Worm (Caenorhabditis elegans) whole organism, dauer: ENCODE results near the gene col-187.
"Not testable (repeated sequence)": the region's sequence is repeated elsewhere in the genome, so short reads cannot be mapped to it uniquely, and the experiment has no call there.

Experiments used
- unc-62 ChIP-seq: sonication (generic microtip); optimal IDR thresholded peaks from 2 replicates; lab custom pipeline; 2017; ENCODE audit warnings: missing biosample characterization, missing genetic modification reagents, missing genetic modification characterization

Gene col-187

DNA sequence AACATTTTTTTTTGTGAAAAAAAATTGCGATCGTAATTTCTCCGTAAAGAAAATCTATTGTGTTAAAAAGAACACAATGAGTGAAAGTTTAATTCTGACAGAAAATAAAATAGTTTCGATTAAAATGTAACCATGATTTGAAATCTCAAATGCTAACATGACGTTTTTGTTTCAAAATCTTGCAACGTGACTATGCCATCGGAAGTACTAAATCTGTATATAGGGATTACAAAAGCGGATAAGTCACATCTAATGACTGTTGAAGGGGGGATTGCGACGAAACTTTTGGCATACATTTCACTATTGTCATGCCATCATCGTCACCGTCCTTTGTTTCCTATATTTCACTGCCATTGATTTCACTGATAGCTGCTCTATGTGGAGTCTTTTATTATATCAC, at the start of gene col-187:
TSS of gene col-187 (plus strand) at position 301 of the 400 bp plus-strand sequence.
- no peak for TF ChIP-seq unc-62 (GFP tag; lab: Kevin White, UChicago)

DNA sequence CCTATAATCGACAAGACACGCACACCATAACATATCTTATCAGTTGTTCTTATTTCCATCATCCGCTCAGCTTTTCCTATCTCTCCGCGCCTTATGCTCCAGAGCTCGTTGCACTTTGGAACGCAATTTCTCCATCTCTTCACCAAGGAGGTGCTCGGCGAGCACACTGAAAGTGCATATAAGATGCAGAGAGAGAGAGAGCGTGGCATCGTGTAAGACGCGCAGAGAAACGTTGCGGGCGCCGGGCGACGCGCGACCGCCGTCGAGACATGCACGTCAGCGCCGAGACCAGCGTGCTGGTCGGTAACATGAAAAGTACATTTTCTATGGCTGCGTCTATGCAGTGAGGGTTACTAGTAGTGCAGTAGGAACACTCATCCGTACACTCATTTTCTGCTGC, 48.1 kb upstream of the col-187 start:
- no peak for TF ChIP-seq unc-62 (GFP tag; lab: Kevin White, UChicago)

DNA sequence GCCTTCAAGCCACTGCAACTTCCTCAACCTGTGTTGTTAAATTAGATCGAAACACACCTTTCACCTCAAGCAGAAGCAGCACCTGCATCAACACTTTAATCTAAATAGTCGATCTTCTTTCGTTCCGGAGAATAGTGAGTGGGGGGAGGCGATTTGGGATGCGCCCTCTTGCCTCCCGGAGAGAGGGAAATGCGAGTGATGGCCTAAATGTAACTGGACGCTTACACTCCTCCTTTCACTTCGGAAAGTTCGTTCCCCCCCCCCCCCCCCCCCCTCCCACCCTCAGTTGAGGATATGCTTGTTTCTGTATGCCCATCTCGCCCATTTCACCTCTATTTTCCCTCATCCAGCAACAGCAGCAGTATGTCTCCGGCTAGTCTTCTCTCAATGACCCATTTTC, 43.7 kb upstream of the col-187 start:
- no peak for TF ChIP-seq unc-62 (GFP tag; lab: Kevin White, UChicago)

DNA sequence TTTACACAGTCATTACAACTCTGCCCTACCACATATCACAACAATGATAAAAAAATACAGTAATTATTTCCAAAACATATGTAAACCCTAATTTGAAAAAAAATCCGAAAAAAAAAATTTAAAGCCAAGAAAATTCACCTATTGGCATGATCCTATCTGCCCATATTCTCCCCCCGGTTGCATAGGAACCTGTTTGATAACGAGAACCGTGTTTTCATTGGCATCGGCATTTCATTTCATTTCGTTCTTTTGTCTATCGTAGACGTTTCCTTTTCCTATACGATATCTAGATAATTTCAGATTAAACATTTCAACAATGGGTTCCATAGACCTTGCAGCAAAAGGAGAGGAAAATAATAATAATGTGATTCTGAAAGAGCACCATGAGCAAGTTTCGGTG, 42.2 kb upstream of the col-187 start, which contains the start of gene mboa-1:
TSS of gene mboa-1 (plus strand) at position 301 of the 400 bp plus-strand sequence.
- TF ChIP-seq unc-62 (GFP tag; lab: Kevin White, UChicago) = no peak

DNA sequence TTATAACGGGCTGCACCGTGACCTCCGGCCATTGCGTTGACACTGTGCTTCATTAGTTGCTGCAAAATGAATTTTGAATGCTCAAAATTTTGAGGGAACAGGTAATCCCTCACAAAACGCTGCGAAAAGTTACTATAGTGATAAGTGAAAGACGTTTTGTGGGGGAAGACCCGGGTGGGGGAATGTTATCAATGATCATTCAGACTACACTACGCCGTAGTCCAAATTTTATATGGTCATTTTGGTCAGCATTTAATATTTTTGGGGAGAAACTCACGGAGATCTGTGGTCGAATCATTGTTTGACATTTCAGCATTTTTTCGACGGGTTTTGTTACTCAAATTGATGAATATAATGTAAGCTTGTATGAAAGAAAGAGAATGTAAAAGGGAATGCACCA, 33.5 kb upstream of the col-187 start:
- TF ChIP-seq unc-62 (GFP tag; lab: Kevin White, UChicago) = no peak

DNA sequence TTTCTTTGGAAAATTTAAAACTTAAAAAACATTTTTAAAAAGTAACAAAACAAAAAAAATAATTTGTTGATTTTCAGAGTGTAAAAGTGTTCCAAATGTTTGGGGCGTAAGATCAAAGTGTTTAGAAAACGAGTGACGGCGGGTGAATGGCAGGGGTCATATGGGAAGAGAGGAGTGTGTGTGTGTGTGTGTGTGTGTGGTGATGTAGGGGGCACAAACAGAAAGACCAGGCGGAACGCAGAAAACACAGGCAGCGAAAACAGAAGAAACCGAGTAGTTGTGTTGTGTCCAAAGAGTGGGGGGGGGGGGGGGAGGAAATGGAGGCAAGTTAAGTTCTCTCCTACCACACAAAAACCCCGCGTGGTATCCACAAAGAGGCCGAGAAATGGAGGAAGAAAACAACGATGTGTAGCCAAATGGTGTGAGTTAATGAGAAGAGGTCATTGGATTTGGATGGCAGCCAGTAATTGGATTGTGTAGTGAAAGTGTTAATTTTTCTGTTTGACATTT, 32.4 kb upstream of the col-187 start, which contains the start of gene B0395.3:
TSS of gene B0395.3 (minus strand) at position 51 of the 510 bp plus-strand sequence.
- TF ChIP-seq unc-62 (GFP tag; lab: Kevin White, UChicago) = no peak

DNA sequence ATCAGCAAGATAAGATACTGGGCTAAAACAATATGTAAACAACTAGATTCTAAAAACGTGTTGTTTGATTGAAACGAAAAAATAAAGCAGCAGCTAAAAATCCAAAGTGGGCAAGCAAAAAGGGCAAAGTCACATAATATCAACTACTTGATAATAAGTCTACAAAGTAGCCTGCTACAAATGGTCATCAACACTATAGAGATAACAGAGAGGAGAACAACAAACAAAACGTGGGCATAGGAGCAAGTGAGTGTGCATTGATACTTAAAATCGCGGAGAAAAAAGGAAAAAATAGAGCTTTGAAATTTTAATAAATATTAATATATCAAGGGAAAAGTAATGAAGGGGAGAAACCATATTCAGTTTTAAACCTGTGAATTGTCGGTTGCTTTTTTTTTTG, 30.9 kb upstream of the col-187 start:
- TF ChIP-seq unc-62 (GFP tag; lab: Kevin White, UChicago) = no peak

DNA sequence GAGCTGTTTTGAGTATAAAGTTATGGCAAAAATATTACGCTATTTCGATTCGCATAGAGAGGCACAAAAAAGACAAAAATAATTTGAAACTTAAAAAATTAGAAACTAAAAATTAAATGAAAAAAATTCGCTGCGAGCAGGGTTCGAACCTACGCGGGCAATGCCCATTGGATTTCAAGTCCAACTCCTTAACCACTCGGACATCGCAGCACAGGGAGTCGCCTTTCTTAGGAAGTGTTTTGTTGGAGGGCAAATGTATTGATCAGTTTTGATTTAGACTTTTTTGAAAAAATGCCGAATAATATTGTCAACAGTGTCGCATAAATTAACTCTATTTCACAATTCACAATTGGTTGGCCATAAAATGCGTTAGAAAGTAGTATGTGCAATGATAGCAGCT, 30.2 kb upstream of the col-187 start:
- TF ChIP-seq unc-62 (GFP tag; lab: Kevin White, UChicago) = no peak

DNA sequence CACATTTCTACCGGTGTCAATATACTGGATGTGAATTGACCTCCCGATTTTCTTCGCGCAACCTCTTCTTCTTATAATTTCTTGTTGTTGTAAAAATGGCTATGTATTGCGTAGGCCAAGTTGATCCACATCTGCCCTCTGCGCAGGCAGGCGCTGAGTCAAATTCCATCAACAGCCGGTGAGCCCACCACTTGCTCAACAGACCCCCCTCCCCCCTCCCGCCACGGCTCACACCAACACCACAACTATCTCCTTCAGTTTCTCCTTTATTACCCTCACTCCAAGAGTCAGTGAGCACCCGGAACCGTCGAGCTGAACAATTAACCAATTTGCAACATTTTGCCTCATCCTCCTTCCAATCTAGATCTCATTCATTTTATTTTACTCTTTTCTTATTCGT, 28.4 kb upstream of the col-187 start:
- TF ChIP-seq unc-62 (GFP tag; lab: Kevin White, UChicago) = no peak

DNA sequence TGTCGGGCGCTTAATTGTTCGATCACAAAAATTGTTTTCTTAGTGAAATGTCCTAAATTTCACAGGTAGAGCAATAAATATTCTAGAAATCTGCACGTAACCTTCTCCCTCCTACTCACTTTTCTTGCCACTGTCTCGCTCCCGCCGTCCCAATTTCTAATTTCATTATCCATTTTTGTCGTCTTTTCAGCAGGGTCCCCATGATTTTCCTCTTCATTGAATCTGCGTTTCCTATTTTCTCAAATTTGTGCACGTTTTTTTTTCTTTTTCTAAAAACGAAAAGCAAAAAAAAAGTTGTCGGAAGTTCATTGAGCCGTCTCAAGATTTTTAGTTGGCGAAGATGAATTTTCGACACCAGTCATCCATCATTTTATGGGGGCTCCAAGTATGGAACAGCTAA, 26.3 kb upstream of the col-187 start:
- TF ChIP-seq unc-62 (GFP tag; lab: Kevin White, UChicago) = no peak

DNA sequence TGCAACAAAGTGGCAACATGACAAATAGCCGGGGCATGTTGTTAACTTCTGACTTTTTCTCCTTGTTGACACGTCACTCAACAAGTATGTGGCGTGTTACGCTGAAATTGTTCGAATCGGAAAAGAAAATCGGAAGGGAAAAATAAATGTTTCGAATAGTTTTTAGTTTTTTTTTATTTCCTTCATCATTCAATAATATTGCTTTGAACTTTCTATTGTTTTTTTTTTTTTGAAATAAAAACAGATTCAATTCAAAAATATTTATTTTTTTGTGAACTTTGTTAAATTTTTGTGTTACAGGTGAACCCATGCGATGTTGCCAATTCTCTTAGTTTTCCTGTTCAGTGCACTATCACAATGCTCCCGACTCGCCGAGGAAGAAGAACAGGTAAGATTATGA, 23.1 kb upstream of the col-187 start, which contains the start of gene cpd-2:
TSS of gene cpd-2 (plus strand) at position 301 of the 400 bp plus-strand sequence.
- TF ChIP-seq unc-62 (GFP tag; lab: Kevin White, UChicago) = no peak

DNA sequence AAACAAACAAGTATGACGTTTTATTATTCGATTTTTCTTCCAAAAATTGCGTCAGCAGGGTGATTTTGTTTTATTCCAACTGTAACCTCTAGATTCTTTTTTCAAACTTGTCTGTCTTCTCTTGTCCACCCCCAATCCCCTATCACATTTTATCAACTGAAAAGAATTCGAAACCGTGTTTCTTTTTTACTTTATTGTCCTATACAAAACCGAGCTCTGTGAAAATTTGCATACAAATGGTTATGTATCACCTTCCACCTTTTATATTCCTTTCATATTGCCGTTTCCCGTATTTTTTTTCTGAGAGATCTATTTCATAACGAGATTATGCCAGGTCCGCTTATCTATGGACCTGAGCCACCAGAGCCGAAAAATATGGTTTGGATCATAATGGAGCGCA, 17.4 kb upstream of the col-187 start, which contains the start of gene T27A8.7:
TSS of gene T27A8.7 (plus strand) at position 301 of the 400 bp plus-strand sequence.
- no peak for TF ChIP-seq unc-62 (GFP tag; lab: Kevin White, UChicago)

DNA sequence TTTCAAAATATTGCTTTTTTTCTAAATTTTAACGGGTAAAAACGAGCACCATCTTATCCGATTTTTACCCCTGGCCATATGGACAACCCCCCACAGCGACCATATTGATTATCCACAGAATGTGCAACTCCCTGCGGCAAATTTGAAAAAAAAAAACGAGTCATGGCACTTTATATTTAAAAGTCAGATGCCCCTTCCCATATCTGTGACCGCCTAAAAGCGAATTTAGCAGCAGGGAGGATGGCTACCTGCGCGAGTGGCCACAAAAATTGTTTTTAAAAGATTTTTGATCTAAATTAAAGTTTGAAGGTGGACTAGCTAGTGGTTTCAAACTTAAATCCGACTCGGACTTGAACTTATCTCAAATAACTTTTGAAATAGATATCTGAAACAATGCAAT, 16.3 kb upstream of the col-187 start:
- peak; percentile 45 for TF ChIP-seq unc-62 (GFP tag; lab: Kevin White, UChicago)

DNA sequence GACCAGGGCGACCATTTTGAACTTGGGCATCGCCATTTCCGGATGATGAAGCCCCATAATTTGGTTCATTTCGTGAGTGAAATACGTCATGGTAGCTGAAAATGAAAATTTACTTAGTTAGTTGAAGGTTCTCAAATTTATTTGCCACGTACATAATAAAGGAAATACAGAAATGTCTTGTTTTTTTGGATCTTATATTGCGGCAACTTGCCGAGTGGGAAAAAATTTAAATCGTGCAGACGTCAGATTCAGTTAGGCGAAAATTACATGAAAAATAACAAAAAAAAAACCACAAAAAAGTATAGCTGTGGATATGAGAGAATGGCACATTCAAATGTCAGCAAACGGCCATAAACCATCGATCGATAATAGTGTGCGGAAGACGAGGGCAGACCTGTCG, 13.8 kb upstream of the col-187 start, which contains the start of gene T27A8.2:
TSS of gene T27A8.2 (minus strand) at position 101 of the 400 bp plus-strand sequence.
- no peak for TF ChIP-seq unc-62 (GFP tag; lab: Kevin White, UChicago)

DNA sequence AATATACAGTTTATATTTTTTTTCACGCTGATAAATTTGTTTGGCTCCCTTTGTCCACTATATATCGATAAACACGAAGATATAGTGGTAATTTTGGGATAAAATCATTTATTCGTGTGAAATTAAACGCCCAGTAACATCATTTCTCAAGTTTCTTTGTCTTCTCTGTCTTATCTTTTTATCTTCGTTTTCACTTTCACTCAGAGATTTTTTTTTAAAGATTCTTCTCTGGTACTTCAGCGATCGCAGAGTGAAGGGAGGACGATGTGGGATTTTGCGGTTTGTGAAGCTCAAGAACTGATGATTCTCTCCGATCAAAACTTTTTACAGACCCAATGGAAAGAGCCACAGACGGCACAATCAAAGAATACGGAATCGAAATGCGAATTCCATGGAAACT, 10.3 kb upstream of the col-187 start, which contains the start of gene T27A8.3:
TSS of gene T27A8.3 (plus strand) at position 301 of the 400 bp plus-strand sequence.
- not testable (repeated sequence) for TF ChIP-seq unc-62 (GFP tag; lab: Kevin White, UChicago)

DNA sequence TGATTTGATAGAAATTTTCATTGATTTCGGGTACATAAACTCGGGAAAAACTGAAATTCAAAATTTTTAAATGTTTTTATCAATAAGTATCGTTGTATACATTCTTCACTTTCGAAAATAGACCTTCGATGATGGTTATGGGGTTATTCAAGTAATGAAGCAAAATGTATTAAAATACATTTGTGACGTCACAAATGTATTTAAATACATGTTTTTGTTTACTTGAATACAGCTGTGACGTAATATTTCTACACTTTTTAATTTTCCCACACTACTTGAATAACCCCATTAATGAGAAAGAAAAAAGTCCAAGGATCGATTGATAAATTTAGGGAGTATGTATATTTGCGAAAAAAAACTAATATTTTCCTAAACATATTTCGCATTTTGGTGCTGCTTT, 4.7 kb upstream of the col-187 start:
- TF ChIP-seq unc-62 (GFP tag; lab: Kevin White, UChicago) = no peak

DNA sequence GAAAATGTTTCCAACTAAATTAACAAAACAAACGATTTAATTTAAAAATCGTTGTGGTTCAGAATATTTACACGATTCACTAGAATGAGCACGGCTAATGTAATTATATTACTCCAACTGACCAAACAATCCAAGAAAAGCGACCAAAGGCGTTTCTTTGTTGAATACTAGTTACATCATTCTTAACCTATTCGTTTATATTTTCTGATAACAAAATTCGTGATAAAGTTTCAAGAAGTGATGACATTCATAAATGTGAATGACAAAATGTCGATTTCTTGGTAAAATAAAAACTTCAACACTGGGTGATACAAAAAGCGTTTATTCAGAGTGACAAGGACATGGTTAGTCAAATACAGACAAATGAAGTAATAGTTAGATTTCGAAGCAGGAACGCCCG, 3.8 kb downstream of the col-187 start, which contains the start of gene C30F2.4:
TSS of gene C30F2.4 (minus strand) at position 101 of the 400 bp plus-strand sequence.
- TF ChIP-seq unc-62 (GFP tag; lab: Kevin White, UChicago) = no peak
